Fruit fly (Drosophila melanogaster): Measurements from ENCODE around the gene jub.

The jub gene

DNA sequence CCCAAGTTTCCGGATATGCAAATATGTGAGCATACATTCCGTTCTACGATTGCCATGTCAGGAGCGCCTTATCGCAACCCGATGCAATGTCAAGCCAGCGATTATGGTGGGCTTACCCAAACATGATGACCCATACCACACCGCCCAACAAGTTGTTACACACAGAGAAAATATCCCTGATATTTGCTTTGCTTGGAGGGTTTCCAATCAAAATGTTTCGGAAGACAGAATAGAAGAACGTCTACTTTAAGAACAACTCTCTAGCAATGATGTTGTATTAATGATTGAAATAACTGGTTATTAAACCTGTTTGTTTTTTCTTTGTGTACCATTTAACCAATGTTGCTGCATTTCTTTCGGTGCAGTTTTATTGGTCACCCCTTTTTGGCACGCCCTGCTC lies 29.4 kb downstream of the jub start (continued):
- TF ChIP-seq achi (GFP tag; optimal IDR thresholded peaks at IDR 0.05) (no peak), fd85E (GFP tag; optimal IDR thresholded peaks at IDR 0.05) (no peak), Eip78C (GFP tag) (peak; percentile 63), CG6808 (GFP tag; optimal IDR thresholded peaks at IDR 0.05) (no peak), dsx (GFP tag; optimal IDR thresholded peaks at IDR 0.05; ENCODE audit: poor library complexity, severe bottlenecking) (no peak), CG8319 (GFP tag; optimal IDR thresholded peaks at IDR 0.05) (no peak), Met (GFP tag; optimal IDR thresholded peaks at IDR 0.05) (no peak), CG6276 (GFP tag; optimal IDR thresholded peaks at IDR 0.05) (no peak), pdm3 (GFP tag; optimal IDR thresholded peaks at IDR 0.05) (no peak), Hr39 (GFP tag; optimal IDR thresholded peaks at IDR 0.05) (peak; percentile 24), Ets96B (tag; optimal IDR thresholded peaks at IDR 0.05) (no peak), Smox (GFP tag; optimal IDR thresholded peaks at IDR 0.05) (no peak), Sox15 (GFP tag; optimal IDR thresholded peaks at IDR 0.05) (no peak), vri (GFP tag; optimal IDR thresholded peaks at IDR 0.05) (no peak), eg (GFP tag; IDR thresholded peaks at IDR 0.05) (no peak), CG4318 (GFP tag; optimal IDR thresholded peaks at IDR 0.05) (no peak), CG8119 (GFP tag; IDR thresholded peaks at IDR 0.05) (no peak), CG7368 (GFP tag; optimal IDR thresholded peaks at IDR 0.05) (no peak), OdsH (GFP tag; optimal IDR thresholded peaks at IDR 0.05) (no peak), cyc (GFP tag; optimal IDR thresholded peaks at IDR 0.05) (peak; percentile 26), salr (GFP tag; optimal IDR thresholded peaks at IDR 0.05) (no peak), CG3032 (tag; optimal IDR thresholded peaks at IDR 0.05) (no peak), ss (GFP tag; optimal IDR thresholded peaks at IDR 0.05) (no peak), CG6792 (GFP tag; optimal IDR thresholded peaks at IDR 0.05) (peak; percentile 4), svp (GFP tag) (peak; percentile 71), dac (GFP tag; optimal IDR thresholded peaks at IDR 0.05) (no peak)

DNA sequence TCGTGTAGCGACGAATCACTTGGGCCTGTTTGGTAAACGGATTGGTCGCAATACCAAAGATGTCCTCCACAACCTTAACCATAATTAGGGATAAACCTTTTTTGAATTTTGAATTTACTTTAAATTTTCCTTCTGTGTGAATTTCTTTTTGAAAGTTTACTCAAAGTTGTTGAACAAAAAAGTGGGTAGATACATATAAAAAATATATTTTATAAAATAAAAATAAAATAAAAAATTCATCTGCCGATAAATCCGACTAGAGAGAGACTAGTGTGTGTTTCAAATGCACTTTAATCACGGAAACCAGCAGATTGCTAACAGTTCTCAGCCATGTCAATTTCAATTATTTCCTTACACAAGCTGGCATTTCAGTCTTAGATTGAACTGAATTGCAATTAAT lies 32.6 kb downstream of the jub start, which contains the start of gene CG10996:
Gene CG10996, minus strand, starts transcription at position 101 of the 400 bp plus-strand sequence.
- TF ChIP-seq Eip78C (GFP tag) (no peak), net (GFP tag; optimal IDR thresholded peaks at IDR 0.05) (no peak), CG10669 (GFP tag; optimal IDR thresholded peaks at IDR 0.05) (no peak), Sox14 (GFP tag; optimal IDR thresholded peaks at IDR 0.05) (no peak), OdsH (GFP tag; optimal IDR thresholded peaks at IDR 0.05) (no peak), Blimp-1 (GFP tag; optimal IDR thresholded peaks at IDR 0.05) (no peak), CG11762 (GFP tag; optimal IDR thresholded peaks at IDR 0.05; ENCODE audit: insufficient read depth) (no peak), CG32006 (GFP tag; optimal IDR thresholded peaks at IDR 0.05) (no peak), Ets21C (GFP tag; optimal IDR thresholded peaks at IDR 0.05) (no peak), salr (GFP tag; optimal IDR thresholded peaks at IDR 0.05) (no peak), Gug (GFP tag; IDR thresholded peaks at IDR 0.05) (no peak), achi (GFP tag; optimal IDR thresholded peaks at IDR 0.05) (no peak), Ets96B (tag; optimal IDR thresholded peaks at IDR 0.05) (no peak), CG1621 (tag; optimal IDR thresholded peaks at IDR 0.05) (no peak), fd59A (GFP tag; optimal IDR thresholded peaks at IDR 0.05) (no peak), Hr39 (GFP tag; optimal IDR thresholded peaks at IDR 0.05) (no peak)

DNA sequence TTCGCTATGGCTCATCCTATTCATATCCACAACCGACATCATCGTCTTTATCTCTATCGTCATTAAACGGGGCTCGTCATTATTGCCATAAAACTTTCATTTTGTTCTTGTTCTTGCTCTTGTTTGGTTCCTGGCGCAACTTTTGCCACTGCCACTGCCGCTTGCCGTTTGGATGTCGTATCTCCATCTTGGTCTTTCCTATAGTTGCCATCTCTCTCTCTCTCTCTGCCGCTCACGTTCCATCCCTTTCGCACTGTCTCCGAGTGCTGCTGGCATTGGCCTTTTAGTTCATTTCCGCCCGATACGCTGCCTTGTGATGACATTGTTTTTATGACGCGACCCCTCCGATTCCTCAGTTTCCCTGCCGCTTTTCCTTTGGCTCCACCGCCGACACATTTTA lies 37.7 kb downstream of the jub start:
- no peak for TF ChIP-seq vri (GFP tag; optimal IDR thresholded peaks at IDR 0.05)
- peak; percentile 11 for TF ChIP-seq Eip78C (GFP tag)
- TF ChIP-seq svp (GFP tag): peak; percentile 17

DNA sequence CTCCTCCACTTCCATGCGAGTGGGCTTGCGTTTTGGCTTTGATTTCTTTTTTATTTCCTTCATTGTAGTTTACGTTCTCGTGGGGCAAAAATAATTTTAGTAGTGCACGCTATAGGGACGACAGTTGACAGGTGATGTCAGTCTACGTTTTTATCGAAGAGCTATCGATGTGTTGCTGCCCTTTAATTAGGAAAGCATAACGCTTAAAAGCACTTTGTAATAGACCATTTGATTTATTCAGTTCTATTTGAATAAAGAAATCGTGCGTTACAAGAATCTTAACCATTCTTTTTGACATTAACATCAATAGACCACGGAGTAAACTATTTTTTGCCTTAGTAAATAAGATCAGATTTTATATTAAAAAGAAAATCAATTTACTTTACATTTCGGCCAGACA lies 39.1 kb downstream of the jub start, which contains the start of gene CG10993:
Gene CG10993, minus strand, starts transcription at position 101 of the 400 bp plus-strand sequence.
- no peak for TF ChIP-seq achi (GFP tag; optimal IDR thresholded peaks at IDR 0.05)
- no peak for TF ChIP-seq Ets21C (GFP tag; optimal IDR thresholded peaks at IDR 0.05)
- no peak for TF ChIP-seq CG3919 (GFP tag; optimal IDR thresholded peaks at IDR 0.05)
- no peak for TF ChIP-seq CG6276 (GFP tag; optimal IDR thresholded peaks at IDR 0.05)
- no peak for TF ChIP-seq Gug (GFP tag; IDR thresholded peaks at IDR 0.05)
- no peak for TF ChIP-seq dac (GFP tag; optimal IDR thresholded peaks at IDR 0.05)
- TF ChIP-seq lz (GFP tag; optimal IDR thresholded peaks at IDR 0.05): no peak
- TF ChIP-seq CG11762 (GFP tag; optimal IDR thresholded peaks at IDR 0.05; ENCODE audit: insufficient read depth): no peak
- no peak for TF ChIP-seq CG4318 (GFP tag; optimal IDR thresholded peaks at IDR 0.05)

Measured in whole organism, prepupa.